Worm (Caenorhabditis elegans) whole organism, young adult: ENCODE measurements around the gene C15C8.7.

ENCODE experiments used
- B0261.1 ChIP-seq: sonication (generic microtip); optimal IDR thresholded peaks from 2 replicates; lab custom pipeline; 2016; ENCODE audit warnings: mild to moderate bottlenecking, missing genetic modification characterization, moderate library complexity, missing compliant biosample characterization
- B0336.3 ChIP-seq: fragments of 200-800 bp; sonication (Bioruptor generic); IDR thresholded peaks from 2 replicates; pipeline ENCODE4 v1.3.6; 2022; ENCODE audit warnings: missing genetic modification characterization, missing compliant biosample characterization
- D2030.7 ChIP-seq: fragments of 200-800 bp; sonication (Bioruptor generic); IDR thresholded peaks from 2 replicates; pipeline ENCODE4 v1.3.6; 2022; ENCODE audit warnings: missing genetic modification reagents, missing genetic modification characterization, missing compliant biosample characterization
- F10E7.11 ChIP-seq: sonication (generic microtip); optimal IDR thresholded peaks from 2 replicates; lab custom pipeline; 2017; ENCODE audit warnings: mild to moderate bottlenecking, missing genetic modification characterization, moderate library complexity, missing compliant biosample characterization
- F33H1.4 ChIP-seq: fragments of 200-800 bp; sonication (Bioruptor generic); IDR thresholded peaks from 2 replicates; pipeline ENCODE4 v1.3.6; 2022; ENCODE audit warnings: missing genetic modification reagents, missing genetic modification characterization, missing compliant biosample characterization
- F49E8.2 ChIP-seq: sonication (generic microtip); optimal IDR thresholded peaks from 3 replicates; lab custom pipeline; 2017; ENCODE audit warnings: missing genetic modification characterization, mild to moderate bottlenecking, missing compliant biosample characterization, antibody characterized with exemption, moderate library complexity; ENCODE audit not compliant: insufficient read depth
- F52B5.7 ChIP-seq: sonication (generic microtip); optimal IDR thresholded peaks from 2 replicates; lab custom pipeline; 2016; ENCODE audit warnings: mild to moderate bottlenecking, missing genetic modification characterization, missing compliant biosample characterization
- F55B11.4 ChIP-seq: sonication (generic microtip); optimal IDR thresholded peaks from 2 replicates; lab custom pipeline; 2016; ENCODE audit warnings: missing compliant biosample characterization, missing genetic modification characterization, borderline replicate concordance; ENCODE audit not compliant: insufficient read depth
- K12H6.12 ChIP-seq: fragments of 200-800 bp; sonication (Bioruptor generic); optimal IDR thresholded peaks from 2 replicates; lab custom pipeline; 2018; ENCODE audit warnings: mild to moderate bottlenecking, missing genetic modification characterization, missing compliant biosample characterization
- Y79H2A.3 ChIP-seq: fragments of 200-800 bp; sonication (Bioruptor generic); conservative IDR thresholded peaks from 2 replicates; pipeline ENCODE4 v1.3.6; 2022; ENCODE audit warnings: missing genetic modification reagents, missing genetic modification characterization, missing compliant biosample characterization
- Y95B8A.8 ChIP-seq: fragments of 200-800 bp; sonication (Bioruptor generic); IDR thresholded peaks from 2 replicates; pipeline ENCODE4 v1.3.6; 2022; ENCODE audit warnings: missing genetic modification reagents, missing genetic modification characterization, missing compliant biosample characterization
- ZK185.1 ChIP-seq: sonication (generic microtip); optimal IDR thresholded peaks from 2 replicates; lab custom pipeline; 2016; ENCODE audit warnings: mild to moderate bottlenecking, missing genetic modification characterization, missing compliant biosample characterization; ENCODE audit not compliant: poor library complexity, severe bottlenecking
- aptf-2 ChIP-seq: fragments of 200-800 bp; sonication (Bioruptor generic); conservative IDR thresholded peaks from 2 replicates; pipeline ENCODE4 v1.3.6; 2022; ENCODE audit warnings: missing genetic modification reagents, missing genetic modification characterization, missing compliant biosample characterization
- attf-6 ChIP-seq: fragments of 200-800 bp; sonication (Bioruptor generic); IDR thresholded peaks from 2 replicates; pipeline ENCODE4 v1.3.6; 2022; ENCODE audit warnings: missing genetic modification reagents, missing genetic modification characterization, missing compliant biosample characterization
- bed-1 ChIP-seq: fragments of 200-800 bp; sonication (Bioruptor generic); IDR thresholded peaks from 2 replicates; pipeline ENCODE4 v1.3.6; 2022; ENCODE audit warnings: missing genetic modification reagents, missing genetic modification characterization, missing compliant biosample characterization
- ccch-3 ChIP-seq: fragments of 200-800 bp; sonication (Bioruptor generic); optimal IDR thresholded peaks from 2 replicates; lab custom pipeline; 2018; ENCODE audit warnings: mild to moderate bottlenecking, missing genetic modification characterization, missing compliant biosample characterization
- cebp-2 ChIP-seq: fragments of 200-800 bp; sonication (Bioruptor generic); IDR thresholded peaks from 2 replicates; pipeline ENCODE4 v1.3.6; 2022; ENCODE audit warnings: missing genetic modification characterization, missing compliant biosample characterization
- ceh-100 ChIP-seq: fragments of 200-800 bp; sonication (Bioruptor generic); IDR thresholded peaks from 2 replicates; pipeline ENCODE4 v1.3.6; 2022; ENCODE audit warnings: missing genetic modification reagents, missing genetic modification characterization, missing compliant biosample characterization
- ceh-79 ChIP-seq: sonication (generic microtip); optimal IDR thresholded peaks from 2 replicates; lab custom pipeline; 2017; ENCODE audit warnings: mild to moderate bottlenecking, missing genetic modification characterization, missing compliant biosample characterization
- ceh-91 ChIP-seq: fragments of 200-800 bp; sonication (Bioruptor generic); IDR thresholded peaks from 2 replicates; pipeline ENCODE4 v1.3.6; 2022; ENCODE audit warnings: missing genetic modification reagents, missing genetic modification characterization, missing compliant biosample characterization
- chd-7 ChIP-seq: sonication (generic microtip); optimal IDR thresholded peaks from 2 replicates; lab custom pipeline; 2016; ENCODE audit warnings: mild to moderate bottlenecking, missing genetic modification characterization, moderate library complexity, missing compliant biosample characterization
- die-1 ChIP-seq: sonication (generic microtip); optimal IDR thresholded peaks from 2 replicates; lab custom pipeline; 2016; ENCODE audit warnings: missing genotype, mild to moderate bottlenecking, missing genetic modification characterization, missing compliant biosample characterization
- dpl-1 ChIP-seq: fragments of 150-350 bp; optimal IDR thresholded peaks from 2 replicates; lab custom pipeline; 2014; ENCODE audit warnings: missing biosample characterization, missing genetic modification reagents, missing genetic modification characterization
- efl-1 ChIP-seq: fragments of 150-350 bp; optimal IDR thresholded peaks from 2 replicates; lab custom pipeline; 2014; ENCODE audit warnings: missing biosample characterization, missing genetic modification reagents, missing genetic modification characterization
- let-526 ChIP-seq: fragments of 200-800 bp; sonication (Bioruptor generic); IDR thresholded peaks from 2 replicates; pipeline ENCODE4 v1.3.6; 2022; ENCODE audit warnings: missing genetic modification reagents, missing genetic modification characterization, missing compliant biosample characterization
- lin-26 ChIP-seq: fragments of 200-800 bp; sonication (Bioruptor generic); IDR thresholded peaks from 2 replicates; pipeline ENCODE4 v1.3.6; 2022; ENCODE audit warnings: missing genetic modification reagents, missing genetic modification characterization, missing compliant biosample characterization
- lin-54 ChIP-seq: fragments of 200-800 bp; sonication (Bioruptor generic); optimal IDR thresholded peaks from 2 replicates; lab custom pipeline; 2018; ENCODE audit warnings: mild to moderate bottlenecking, missing genetic modification characterization, missing compliant biosample characterization
- lir-1 ChIP-seq: fragments of 200-800 bp; sonication (Bioruptor generic); conservative IDR thresholded peaks from 2 replicates; pipeline ENCODE4 v1.3.6; 2022; ENCODE audit warnings: missing genetic modification reagents, missing genetic modification characterization, missing compliant biosample characterization
- lsl-1 ChIP-seq: fragments of 200-800 bp; sonication (Bioruptor generic); optimal IDR thresholded peaks from 2 replicates; lab custom pipeline; 2018; ENCODE audit warnings: mild to moderate bottlenecking, missing genetic modification characterization, moderate library complexity, missing compliant biosample characterization
- madf-3 ChIP-seq: fragments of 200-800 bp; sonication (Bioruptor generic); IDR thresholded peaks from 2 replicates; pipeline ENCODE4 v1.3.6; 2022; ENCODE audit warnings: missing genetic modification reagents, missing genetic modification characterization, missing compliant biosample characterization
- madf-6 ChIP-seq: fragments of 200-800 bp; sonication (Bioruptor generic); IDR thresholded peaks from 2 replicates; pipeline ENCODE4 v1.3.6; 2022; ENCODE audit warnings: missing genetic modification reagents, missing genetic modification characterization, missing compliant biosample characterization
- mel-28 ChIP-seq: sonication (generic microtip); optimal IDR thresholded peaks from 2 replicates; lab custom pipeline; 2016; ENCODE audit warnings: borderline replicate concordance, mild to moderate bottlenecking, missing genetic modification characterization, missing compliant biosample characterization
- nfyb-1 ChIP-seq: fragments of 200-800 bp; sonication (Bioruptor generic); IDR thresholded peaks from 2 replicates; pipeline ENCODE4 v1.3.6; 2022; ENCODE audit warnings: missing genetic modification reagents, missing genetic modification characterization, missing compliant biosample characterization
- nhr-179 ChIP-seq: sonication (generic microtip); optimal IDR thresholded peaks from 2 replicates; lab custom pipeline; 2016; ENCODE audit warnings: mild to moderate bottlenecking, missing genetic modification characterization, missing compliant biosample characterization
- nhr-80 ChIP-seq: sonication (generic microtip); optimal IDR thresholded peaks from 2 replicates; lab custom pipeline; 2016; ENCODE audit warnings: missing genetic modification characterization, missing compliant biosample characterization
- pbrm-1 ChIP-seq: fragments of 200-800 bp; sonication (Bioruptor generic); IDR thresholded peaks from 2 replicates; pipeline ENCODE4 v1.3.6; 2022; ENCODE audit warnings: missing genetic modification reagents, missing genetic modification characterization, missing compliant biosample characterization
- rec-8 ChIP-seq, 2 experiments: sonication (generic microtip); optimal IDR thresholded peaks; 2 replicates each; lab custom pipeline; 2016; ENCODE audit warnings: mild to moderate bottlenecking in 2 of 2, missing genetic modification characterization in 2 of 2, missing genetic modification reagents in 2 of 2, missing genotype in 2 of 2, missing biosample characterization in 1 of 2, missing compliant biosample characterization in 1 of 2, moderate library complexity in 1 of 2
- repo-1 ChIP-seq: sonication (generic microtip); optimal IDR thresholded peaks from 2 replicates; lab custom pipeline; 2017; ENCODE audit warnings: mild to moderate bottlenecking, missing genetic modification characterization, missing compliant biosample characterization
- sdz-38 ChIP-seq: sonication (generic microtip); optimal IDR thresholded peaks from 2 replicates; lab custom pipeline; 2016; ENCODE audit warnings: missing genotype, missing genetic modification characterization, missing compliant biosample characterization
- snpc-1.1 ChIP-seq: sonication (generic microtip); optimal IDR thresholded peaks from 2 replicates; lab custom pipeline; 2017; ENCODE audit warnings: missing genetic modification characterization, mild to moderate bottlenecking, missing compliant biosample characterization, antibody characterized with exemption, moderate library complexity, missing genotype, missing genetic modification reagents; ENCODE audit not compliant: insufficient read depth
- snpc-3.4 ChIP-seq: sonication (generic microtip); optimal IDR thresholded peaks from 2 replicates; lab custom pipeline; 2017; ENCODE audit warnings: missing genetic modification characterization, mild to moderate bottlenecking, missing compliant biosample characterization, antibody characterized with exemption, moderate library complexity, missing genotype, missing genetic modification reagents
- unc-130 ChIP-seq: sonication (generic microtip); optimal IDR thresholded peaks from 2 replicates; lab custom pipeline; 2016; ENCODE audit warnings: missing genetic modification reagents, missing genetic modification characterization, missing compliant biosample characterization
- unc-62 ChIP-seq: fragments of 150-350 bp; optimal IDR thresholded peaks from 2 replicates; lab custom pipeline; 2014; ENCODE audit warnings: missing biosample characterization, missing genetic modification reagents, missing genetic modification characterization
- xnd-1 ChIP-seq: sonication (generic microtip); optimal IDR thresholded peaks from 2 replicates; lab custom pipeline; 2016; ENCODE audit warnings: missing genotype, missing genetic modification reagents, missing genetic modification characterization, missing compliant biosample characterization
- zfh-2 ChIP-seq: fragments of 200-800 bp; sonication (Bioruptor generic); conservative IDR thresholded peaks from 2 replicates; pipeline ENCODE4 v1.3.6; 2022; ENCODE audit warnings: missing genetic modification reagents, missing genetic modification characterization, missing compliant biosample characterization
- ztf-18 ChIP-seq: sonication (generic microtip); optimal IDR thresholded peaks from 2 replicates; lab custom pipeline; 2016; ENCODE audit warnings: missing genotype, mild to moderate bottlenecking, missing genetic modification characterization, missing compliant biosample characterization
- ztf-22 ChIP-seq: fragments of 200-800 bp; sonication (Bioruptor generic); optimal IDR thresholded peaks from 2 replicates; lab custom pipeline; 2018; ENCODE audit warnings: mild to moderate bottlenecking, missing genetic modification characterization, moderate library complexity, missing compliant biosample characterization
- ztf-25 ChIP-seq: fragments of 200-800 bp; sonication (Bioruptor generic); IDR thresholded peaks from 2 replicates; pipeline ENCODE4 v1.3.6; 2022; ENCODE audit warnings: missing genetic modification reagents, missing genetic modification characterization, missing compliant biosample characterization

C15C8.7 gene

DNA sequence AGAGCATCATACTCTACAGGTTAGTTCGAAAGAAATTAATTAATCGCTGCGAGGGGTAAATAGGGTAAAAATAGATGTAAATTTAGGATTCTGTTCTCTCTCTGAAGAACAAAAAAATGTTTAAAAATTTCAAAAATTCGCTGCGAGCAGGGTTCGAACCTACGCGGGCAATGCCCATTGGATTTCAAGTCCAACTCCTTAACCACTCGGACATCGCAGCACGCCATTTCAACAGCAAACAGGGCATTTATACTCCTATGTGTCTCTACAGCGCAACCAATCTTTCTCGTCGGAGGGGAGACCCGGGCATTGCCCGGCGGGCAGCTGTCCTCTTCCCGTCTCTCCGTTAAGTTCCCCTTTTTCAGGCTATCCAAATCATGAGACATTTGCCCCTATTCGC, 35.4 kb upstream of the C15C8.7 start (continued):
- TF ChIP-seq K12H6.12 (peak; percentile 44), D2030.7 (peak; percentile 68), B0336.3 (GFP tag; lab: Robert Waterston, UW) (no peak), efl-1 (GFP tag; lab: Kevin White, UChicago) (no peak), sdz-38 (tag; lab: Kevin White, UChicago) (no peak), pbrm-1 (GFP tag; lab: Robert Waterston, UW) (peak; percentile 81), rec-8 (tag; optimal IDR thresholded peaks at IDR 0.05; lab: Kevin White, UChicago) (peak; percentile 75 to 84), lsl-1 (GFP tag; lab: Kevin White, UChicago) (peak; percentile 37), xnd-1 (tag; lab: Kevin White, UChicago) (no peak), F55B11.4 (tag; lab: Kevin White, UChicago) (no peak), madf-3 (GFP tag; lab: Robert Waterston, UW) (no peak), bed-1 (no peak), ztf-18 (tag; lab: Kevin White, UChicago) (peak; percentile 79), ZK185.1 (tag; lab: Kevin White, UChicago) (peak; percentile 69), attf-6 (no peak), nhr-179 (tag; lab: Kevin White, UChicago) (no peak), lin-54 (GFP tag; lab: Kevin White, UChicago) (no peak), dpl-1 (GFP tag; lab: Kevin White, UChicago) (no peak), zfh-2 (no peak), die-1 (tag; lab: Kevin White, UChicago) (peak; percentile 89), ccch-3 (GFP tag; lab: Kevin White, UChicago) (no peak), ceh-100 (GFP tag; lab: Robert Waterston, UW) (no peak), F52B5.7 (tag; lab: Kevin White, UChicago) (peak; percentile 66), F10E7.11 (tag; lab: Kevin White, UChicago) (no peak), ceh-79 (peak; percentile 69), nhr-80 (tag; lab: Kevin White, UChicago) (no peak), unc-130 (GFP tag; lab: Kevin White, UChicago) (peak; percentile 17), nfyb-1 (GFP tag; lab: Robert Waterston, UW) (peak; percentile 75), cebp-2 (GFP tag; lab: Robert Waterston, UW) (peak; percentile 80; the same call in 1 of the 2 replicates), mel-28 (tag; lab: Kevin White, UChicago) (peak; percentile 17), unc-62 (GFP tag; lab: Kevin White, UChicago) (no peak), ztf-25 (GFP tag; lab: Robert Waterston, UW) (peak; percentile 85), lin-26 (GFP tag; lab: Robert Waterston, UW) (peak; percentile 97), F33H1.4 (GFP tag; lab: Robert Waterston, UW) (no peak; the same call in 1 of the 2 replicates), ceh-91 (GFP tag; lab: Robert Waterston, UW) (peak; percentile 31; the same call in 1 of the 2 replicates), Y95B8A.8 (peak; percentile 33; the same call in 1 of the 2 replicates), lir-1 (GFP tag; lab: Robert Waterston, UW) (no peak), repo-1 (tag; lab: Kevin White, UChicago) (peak; percentile 15), snpc-3.4 (peak; percentile 65), chd-7 (peak; percentile 83), ztf-22 (peak; percentile 21), B0261.1 (peak; percentile 85), F49E8.2 (tag; lab: Kevin White, UChicago) (no peak), Y79H2A.3 (GFP tag; lab: Robert Waterston, UW) (peak; percentile 84), aptf-2 (peak; percentile 64; the same call in 1 of the 2 replicates), madf-6 (GFP tag; lab: Robert Waterston, UW) (no peak), snpc-1.1 (tag; lab: Kevin White, UChicago) (peak; percentile 2), let-526 (GFP tag; lab: Robert Waterston, UW) (peak; percentile 60; the same call in 1 of the 2 replicates)
